Fruit fly (Drosophila melanogaster) whole organism, prepupa: ENCODE data around the gene CG42591.

ENCODE experiments used
- Blimp-1 ChIP-seq: fragments of 200-800 bp; sonication (Bioruptor generic); optimal IDR thresholded peaks from 3 replicates; lab custom pipeline; 2017; ENCODE audit warnings: missing biosample characterization, missing genetic modification characterization, mild to moderate bottlenecking, moderate library complexity, missing genetic modification reagents
- CG10631 ChIP-seq: fragments of 200-800 bp; sonication (Bioruptor generic); optimal IDR thresholded peaks from 2 replicates; lab custom pipeline; 2016; ENCODE audit warnings: missing biosample characterization, missing genetic modification characterization
- CG10669 ChIP-seq: fragments of 200-800 bp; sonication (Bioruptor generic); optimal IDR thresholded peaks from 3 replicates; lab custom pipeline; 2018; ENCODE audit warnings: missing biosample characterization, mild to moderate bottlenecking, missing genetic modification characterization, moderate library complexity
- CG11762 ChIP-seq: fragments of 200-800 bp; sonication (Bioruptor generic); optimal IDR thresholded peaks from 3 replicates; lab custom pipeline; 2016; ENCODE audit warnings: missing biosample characterization, missing genetic modification characterization; ENCODE audit not compliant: insufficient read depth
- CG16779 ChIP-seq: fragments of 200-800 bp; sonication (Bioruptor generic); optimal IDR thresholded peaks from 3 replicates; lab custom pipeline; 2017; ENCODE audit warnings: missing biosample characterization, mild to moderate bottlenecking, missing genetic modification characterization
- CG3032 ChIP-seq: fragments of 200-800 bp; optimal IDR thresholded peaks from 2 replicates; lab custom pipeline; 2019; ENCODE audit warnings: missing biosample characterization, mild to moderate bottlenecking, missing genetic modification characterization, moderate library complexity
- CG31627 ChIP-seq: fragments of 200-800 bp; sonication (Bioruptor generic); optimal IDR thresholded peaks from 3 replicates; lab custom pipeline; 2016; ENCODE audit warnings: missing biosample characterization, missing genetic modification characterization
- CG32006 ChIP-seq: fragments of 200-800 bp; sonication (Bioruptor generic); optimal IDR thresholded peaks from 3 replicates; lab custom pipeline; 2017; ENCODE audit warnings: missing biosample characterization, mild to moderate bottlenecking, missing genetic modification characterization
- CG34406 ChIP-seq: fragments of 200-800 bp; sonication (Bioruptor generic); optimal IDR thresholded peaks from 3 replicates; lab custom pipeline; 2016; ENCODE audit warnings: missing biosample characterization, missing genetic modification characterization
- CG3919 ChIP-seq: fragments of 200-800 bp; sonication (Bioruptor generic); optimal IDR thresholded peaks from 3 replicates; lab custom pipeline; 2016; ENCODE audit warnings: missing biosample characterization, missing genetic modification characterization
- CG4318 ChIP-seq: fragments of 200-800 bp; sonication (Bioruptor generic); optimal IDR thresholded peaks from 3 replicates; lab custom pipeline; 2017; ENCODE audit warnings: missing biosample characterization, mild to moderate bottlenecking, missing genetic modification characterization
- CG6163 ChIP-seq: fragments of 200-800 bp; sonication (Bioruptor generic); IDR thresholded peaks from 3 replicates; pipeline ENCODE4 v1.3.6; 2022; ENCODE audit warnings: missing biosample characterization, missing genetic modification characterization
- CG6276 ChIP-seq: fragments of 200-800 bp; sonication (Bioruptor generic); optimal IDR thresholded peaks from 2 replicates; lab custom pipeline; 2017; ENCODE audit warnings: missing biosample characterization, mild to moderate bottlenecking, missing genetic modification characterization
- CG6792 ChIP-seq: fragments of 200-800 bp; sonication (Bioruptor generic); optimal IDR thresholded peaks from 3 replicates; lab custom pipeline; 2016; ENCODE audit warnings: missing biosample characterization, missing genetic modification characterization
- CG6808 ChIP-seq: fragments of 200-800 bp; sonication (Bioruptor generic); optimal IDR thresholded peaks from 3 replicates; lab custom pipeline; 2017; ENCODE audit warnings: missing biosample characterization, missing genetic modification characterization, mild to moderate bottlenecking, moderate library complexity, missing genetic modification reagents
- CG6854 ChIP-seq: fragments of 200-800 bp; sonication (Bioruptor generic); optimal IDR thresholded peaks from 2 replicates; lab custom pipeline; 2017; ENCODE audit warnings: missing biosample characterization, mild to moderate bottlenecking, missing genetic modification characterization
- CG7368 ChIP-seq: fragments of 200-800 bp; sonication (Bioruptor generic); optimal IDR thresholded peaks from 3 replicates; lab custom pipeline; 2016; ENCODE audit warnings: missing biosample characterization, missing genetic modification characterization
- CG8319 ChIP-seq: fragments of 200-800 bp; sonication (Bioruptor generic); optimal IDR thresholded peaks from 3 replicates; lab custom pipeline; 2016; ENCODE audit warnings: missing biosample characterization, missing genetic modification characterization
- CG8632 ChIP-seq: fragments of 200-800 bp; sonication (Bioruptor generic); optimal IDR thresholded peaks from 3 replicates; lab custom pipeline; 2016; ENCODE audit warnings: missing biosample characterization, missing genetic modification characterization
- Eip75B ChIP-seq: fragments of 200-800 bp; sonication (Bioruptor generic); optimal IDR thresholded peaks from 3 replicates; lab custom pipeline; 2016; ENCODE audit warnings: missing biosample characterization, missing genetic modification characterization
- Eip78C ChIP-seq: fragments of 200-800 bp; sonication (Bioruptor generic); peaks from one replicate; lab custom pipeline; 2016; ENCODE audit warnings: missing biosample characterization, missing genetic modification characterization
- Eip93F ChIP-seq: fragments of 200-800 bp; sonication (Bioruptor generic); optimal IDR thresholded peaks from 2 replicates; lab custom pipeline; 2016; ENCODE audit warnings: missing biosample characterization, mild to moderate bottlenecking, missing genetic modification characterization
- Ets21C ChIP-seq: fragments of 200-800 bp; sonication (Bioruptor generic); optimal IDR thresholded peaks from 3 replicates; lab custom pipeline; 2016; ENCODE audit warnings: missing biosample characterization, missing genetic modification characterization
- Ets96B ChIP-seq: fragments of 200-800 bp; optimal IDR thresholded peaks from 2 replicates; lab custom pipeline; 2019; ENCODE audit warnings: missing biosample characterization, mild to moderate bottlenecking, missing genetic modification characterization, moderate library complexity
- Gug ChIP-seq: fragments of 200-800 bp; sonication (Bioruptor generic); IDR thresholded peaks from 2 replicates; pipeline ENCODE4 v1.3.6; 2022; ENCODE audit warnings: missing biosample characterization, missing genetic modification characterization
- Hr38 ChIP-seq: sonication (Bioruptor generic); optimal IDR thresholded peaks from 2 replicates; lab custom pipeline; 2016; ENCODE audit warnings: missing biosample characterization, missing genetic modification characterization
- Hr39 ChIP-seq: fragments of 200-800 bp; sonication (Bioruptor generic); optimal IDR thresholded peaks from 2 replicates; lab custom pipeline; 2016; ENCODE audit warnings: missing biosample characterization, missing genetic modification characterization
- Hr4 ChIP-seq: fragments of 200-800 bp; sonication (Bioruptor generic); optimal IDR thresholded peaks from 3 replicates; lab custom pipeline; 2016; ENCODE audit warnings: missing biosample characterization, missing genetic modification characterization
- Smox ChIP-seq: fragments of 200-800 bp; sonication (Bioruptor generic); optimal IDR thresholded peaks from 3 replicates; lab custom pipeline; 2016; ENCODE audit warnings: missing biosample characterization, missing genetic modification characterization
- Sox102F ChIP-seq: fragments of 200-800 bp; sonication (Bioruptor generic); optimal IDR thresholded peaks from 2 replicates; lab custom pipeline; 2016; ENCODE audit warnings: missing biosample characterization, mild to moderate bottlenecking, missing genetic modification characterization
- Sox14 ChIP-seq: fragments of 200-800 bp; sonication (Bioruptor generic); optimal IDR thresholded peaks from 3 replicates; lab custom pipeline; 2016; ENCODE audit warnings: missing biosample characterization, missing genetic modification characterization
- Sox15 ChIP-seq: fragments of 200-800 bp; sonication (Bioruptor generic); optimal IDR thresholded peaks from 3 replicates; lab custom pipeline; 2016; ENCODE audit warnings: missing biosample characterization, missing genetic modification characterization
- acj6 ChIP-seq: fragments of 200-800 bp; sonication (Bioruptor generic); optimal IDR thresholded peaks from 3 replicates; lab custom pipeline; 2016; ENCODE audit warnings: missing biosample characterization, missing genetic modification characterization
- cyc ChIP-seq: fragments of 200-800 bp; sonication (Bioruptor generic); optimal IDR thresholded peaks from 3 replicates; lab custom pipeline; 2016; ENCODE audit warnings: missing biosample characterization, missing genetic modification characterization
- dac ChIP-seq: fragments of 200-800 bp; sonication (Bioruptor generic); optimal IDR thresholded peaks from 2 replicates; lab custom pipeline; 2017; ENCODE audit warnings: missing biosample characterization, mild to moderate bottlenecking, missing genetic modification characterization
- dsx ChIP-seq: fragments of 200-800 bp; optimal IDR thresholded peaks from 3 replicates; lab custom pipeline; 2019; ENCODE audit warnings: missing biosample characterization, mild to moderate bottlenecking, missing genetic modification characterization, moderate library complexity; ENCODE audit not compliant: poor library complexity, severe bottlenecking
- eg ChIP-seq: fragments of 200-800 bp; sonication (Bioruptor generic); IDR thresholded peaks from 3 replicates; pipeline ENCODE4 v1.3.6; 2022; ENCODE audit warnings: missing biosample characterization, missing genetic modification characterization
- fd59A ChIP-seq: fragments of 200-800 bp; sonication (Bioruptor generic); optimal IDR thresholded peaks from 2 replicates; lab custom pipeline; 2017; ENCODE audit warnings: missing biosample characterization, mild to moderate bottlenecking, missing genetic modification characterization, missing genetic modification reagents
- fd85E ChIP-seq: fragments of 200-800 bp; sonication (Bioruptor generic); optimal IDR thresholded peaks from 3 replicates; lab custom pipeline; 2016; ENCODE audit warnings: missing biosample characterization, missing genetic modification characterization
- fkh ChIP-seq: fragments of 200-800 bp; sonication (Bioruptor generic); optimal IDR thresholded peaks from 3 replicates; lab custom pipeline; 2017; ENCODE audit warnings: missing biosample characterization, mild to moderate bottlenecking, missing genetic modification characterization, moderate library complexity
- lz ChIP-seq: fragments of 200-800 bp; sonication (Bioruptor generic); optimal IDR thresholded peaks from 3 replicates; lab custom pipeline; 2016; ENCODE audit warnings: missing biosample characterization, missing genetic modification characterization
- net ChIP-seq: fragments of 200-800 bp; sonication (Bioruptor generic); optimal IDR thresholded peaks from 3 replicates; lab custom pipeline; 2016; ENCODE audit warnings: missing biosample characterization, missing genetic modification characterization
- spab ChIP-seq: fragments of 200-800 bp; sonication (Bioruptor generic); optimal IDR thresholded peaks from 2 replicates; lab custom pipeline; 2017; ENCODE audit warnings: missing biosample characterization, mild to moderate bottlenecking, missing genetic modification characterization, missing genetic modification reagents
- svp ChIP-seq: fragments of 200-800 bp; sonication (Bioruptor generic); peaks from one replicate; lab custom pipeline; 2016; ENCODE audit warnings: missing biosample characterization, missing genetic modification characterization

The CG42591 gene

DNA sequence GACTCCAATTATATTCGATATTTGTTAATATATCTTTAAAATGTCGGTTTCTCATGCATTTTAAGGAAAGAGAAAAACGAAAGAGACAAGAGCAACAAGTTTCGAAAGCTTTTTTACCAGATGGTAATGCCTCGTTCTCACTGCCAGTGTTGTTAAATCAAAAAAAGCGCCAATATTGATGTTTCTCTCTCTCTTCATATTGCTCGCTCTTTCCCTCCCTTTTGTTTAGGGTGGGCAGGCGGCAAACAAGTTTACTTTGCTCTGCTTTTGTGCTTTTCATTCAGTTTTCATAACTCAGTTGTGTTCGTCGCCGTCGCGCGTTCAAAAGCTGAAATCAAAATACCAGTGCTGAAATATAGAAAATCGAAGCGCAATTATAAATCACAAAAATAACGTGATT lies 12.1 kb upstream of the CG42591 start (continued):
- peak; percentile 71 for TF ChIP-seq CG6854 (GFP tag; lab: Kevin White, UChicago)
- TF ChIP-seq fd59A (GFP tag; lab: Kevin White, UChicago) = no peak
- peak; percentile 47 for TF ChIP-seq CG16779 (tag; lab: Kevin White, UChicago)
- peak; percentile 19 for TF ChIP-seq CG34406 (GFP tag; lab: Kevin White, UChicago)
- peak; percentile 62 for TF ChIP-seq net (GFP tag; lab: Kevin White, UChicago)
- TF ChIP-seq fd85E = peak; percentile 73
- no peak for TF ChIP-seq CG4318 (GFP tag; lab: Kevin White, UChicago)
- no peak for TF ChIP-seq Sox15 (GFP tag; lab: Kevin White, UChicago)
- TF ChIP-seq Ets21C (GFP tag; lab: Kevin White, UChicago) = no peak
- TF ChIP-seq CG3919 = peak; percentile 63
- peak; percentile 8 for TF ChIP-seq CG3032 (tag; lab: Kevin White, UChicago)
- no peak for TF ChIP-seq acj6 (GFP tag; lab: Kevin White, UChicago)
- TF ChIP-seq Blimp-1 (GFP tag; lab: Kevin White, UChicago) = no peak
- TF ChIP-seq CG11762 (GFP tag; lab: Kevin White, UChicago) = peak; percentile 26
- TF ChIP-seq CG8319 (GFP tag; lab: Kevin White, UChicago) = peak; percentile 8
- 0 out of 3 replicates have a peak, but pooled peaks have one; percentile 18 for TF ChIP-seq eg (GFP tag; lab: Robert Waterston, UW)
- peak; percentile 48 for TF ChIP-seq Sox14 (GFP tag; lab: Kevin White, UChicago)
- peak; percentile 51 for TF ChIP-seq lz (GFP tag; lab: Kevin White, UChicago)
- TF ChIP-seq dac (GFP tag; lab: Kevin White, UChicago) = no peak
- TF ChIP-seq CG10669 (GFP tag; lab: Kevin White, UChicago) = no peak
- peak; percentile 13 for TF ChIP-seq CG31627 (GFP tag; lab: Kevin White, UChicago)
- TF ChIP-seq Hr39 (GFP tag; lab: Kevin White, UChicago) = no peak
- no peak for TF ChIP-seq Hr4
- TF ChIP-seq Hr38 (GFP tag; lab: Kevin White, UChicago) = no peak
- no peak for TF ChIP-seq Gug (GFP tag; lab: Robert Waterston, UW)
- no peak for TF ChIP-seq CG10631
- TF ChIP-seq CG7368 (GFP tag; lab: Kevin White, UChicago) = peak; percentile 44
- no peak for TF ChIP-seq spab
- TF ChIP-seq Eip75B (GFP tag; lab: Kevin White, UChicago) = peak; percentile 41
- TF ChIP-seq dsx = peak; percentile 43
- TF ChIP-seq Ets96B = peak; percentile 4
- no peak for TF ChIP-seq cyc
- TF ChIP-seq Smox (GFP tag; lab: Kevin White, UChicago) = peak; percentile 28
- TF ChIP-seq CG6792 (GFP tag; lab: Kevin White, UChicago) = peak; percentile 38

DNA sequence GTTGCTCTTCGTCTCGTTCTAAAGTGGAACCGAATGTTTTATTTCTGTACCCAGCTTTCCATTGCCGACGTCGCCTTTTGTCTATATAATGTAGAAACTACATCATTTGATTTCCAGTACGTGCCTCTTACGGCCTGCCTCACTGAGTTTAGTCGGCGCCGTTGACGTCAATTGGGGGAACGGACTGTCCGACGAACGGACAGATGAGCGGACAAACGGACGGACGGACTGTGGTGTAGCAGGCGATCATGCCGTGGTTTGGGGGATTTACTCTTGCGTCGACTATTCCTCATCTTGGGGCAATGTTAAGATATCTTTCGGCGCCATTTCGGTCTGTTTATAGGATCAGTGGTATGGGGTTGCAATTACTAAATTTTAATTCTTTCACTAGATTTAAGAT lies 11.0 kb upstream of the CG42591 start:
- no peak for TF ChIP-seq eg (GFP tag; lab: Robert Waterston, UW)
- TF ChIP-seq Blimp-1 (GFP tag; lab: Kevin White, UChicago) = no peak
- TF ChIP-seq CG6276 (GFP tag; lab: Kevin White, UChicago) = no peak
- TF ChIP-seq svp (GFP tag; lab: Kevin White, UChicago) = no peak
- TF ChIP-seq dac (GFP tag; lab: Kevin White, UChicago) = no peak
- no peak for TF ChIP-seq Eip78C (GFP tag; lab: Kevin White, UChicago)
- no peak for TF ChIP-seq Sox102F (GFP tag; lab: Kevin White, UChicago)

DNA sequence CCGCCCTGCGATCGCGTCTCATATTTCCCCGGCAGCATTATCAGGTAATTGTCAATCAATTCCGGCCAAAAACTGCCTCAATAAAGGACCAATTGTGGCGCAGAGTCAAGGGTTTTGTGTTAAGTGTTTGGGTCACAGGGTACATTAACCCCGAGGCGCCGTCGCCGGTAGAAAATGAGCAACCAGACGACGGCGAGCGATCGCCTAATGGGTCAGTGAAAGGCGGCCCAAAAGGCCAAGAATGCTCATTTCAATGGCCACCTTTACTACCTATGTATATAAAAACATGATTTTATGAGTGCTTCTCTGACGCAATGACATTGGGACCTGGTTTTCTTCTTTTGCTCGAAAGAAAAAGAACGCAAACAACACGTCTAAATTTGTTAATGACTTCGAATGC lies 9.8 kb upstream of the CG42591 start:
- TF ChIP-seq Ets96B (no peak), CG6808 (no peak), CG10669 (GFP tag; lab: Kevin White, UChicago) (no peak), CG32006 (GFP tag; lab: Kevin White, UChicago) (no peak), Sox102F (GFP tag; lab: Kevin White, UChicago) (no peak), CG11762 (GFP tag; lab: Kevin White, UChicago) (no peak), Eip93F (GFP tag; lab: Kevin White, UChicago) (no peak), fd59A (GFP tag; lab: Kevin White, UChicago) (no peak), dac (GFP tag; lab: Kevin White, UChicago) (no peak), Hr38 (GFP tag; lab: Kevin White, UChicago) (no peak), Hr4 (no peak), CG8632 (no peak), CG6163 (no peak), fkh (GFP tag; lab: Kevin White, UChicago) (no peak)
